Worm (Caenorhabditis elegans) whole organism, early embryonic: Measurements from ENCODE around the gene srx-39.

Source experiments
- B0310.2 ChIP-seq: sonication (generic microtip); optimal IDR thresholded peaks from 2 replicates; lab custom pipeline; 2016; ENCODE audit warnings: mild to moderate bottlenecking, missing genetic modification characterization, missing compliant biosample characterization
- F13C5.2 ChIP-seq: sonication (generic microtip); optimal IDR thresholded peaks from 2 replicates; lab custom pipeline; 2017; ENCODE audit warnings: mild to moderate bottlenecking, missing genetic modification characterization, inconsistent platforms, missing compliant biosample characterization
- aly-1 ChIP-seq: sonication (generic microtip); optimal IDR thresholded peaks from 2 replicates; lab custom pipeline; 2016; ENCODE audit warnings: missing genetic modification characterization, missing compliant biosample characterization
- ama-1 ChIP-seq: fragments of 150-350 bp; optimal IDR thresholded peaks from 2 replicates; lab custom pipeline; 2014
- ceh-13 ChIP-seq: fragments of 200-800 bp; sonication (Bioruptor generic); optimal IDR thresholded peaks from 2 replicates; lab custom pipeline; 2018; ENCODE audit warnings: mild to moderate bottlenecking, missing genetic modification characterization, missing compliant biosample characterization
- ceh-36 ChIP-seq: sonication (generic microtip); optimal IDR thresholded peaks from 2 replicates; lab custom pipeline; 2016; ENCODE audit warnings: missing genetic modification characterization, inconsistent platforms, missing compliant biosample characterization
- ets-7 ChIP-seq: sonication (generic microtip); optimal IDR thresholded peaks from 2 replicates; lab custom pipeline; 2016; ENCODE audit warnings: missing genotype, missing genetic modification characterization, missing compliant biosample characterization
- flt-1 ChIP-seq: fragments of 200-800 bp; sonication (Bioruptor generic); IDR thresholded peaks from 2 replicates; pipeline ENCODE4 v1.3.6; 2022; ENCODE audit warnings: missing genetic modification characterization, missing compliant biosample characterization
- hmbx-1 ChIP-seq: sonication (generic microtip); optimal IDR thresholded peaks from 2 replicates; lab custom pipeline; 2016; ENCODE audit warnings: mild to moderate bottlenecking, missing genetic modification characterization, missing compliant biosample characterization
- hmg-4 ChIP-seq: fragments of 200-800 bp; sonication (Bioruptor generic); optimal IDR thresholded peaks from 2 replicates; lab custom pipeline; 2018; ENCODE audit warnings: mild to moderate bottlenecking, missing genetic modification characterization, missing compliant biosample characterization
- hnd-1 ChIP-seq: sonication (generic microtip); optimal IDR thresholded peaks from 2 replicates; lab custom pipeline; 2016; ENCODE audit warnings: missing genetic modification characterization, missing compliant biosample characterization
- pes-1 ChIP-seq: fragments of 200-800 bp; sonication (Bioruptor generic); IDR thresholded peaks from 2 replicates; pipeline ENCODE4 v1.3.6; 2022; ENCODE audit warnings: missing genetic modification reagents, missing genetic modification characterization, missing compliant biosample characterization
- scrt-1 ChIP-seq: fragments of 200-800 bp; sonication (Bioruptor generic); IDR thresholded peaks from 2 replicates; pipeline ENCODE4 v1.3.6; 2022; ENCODE audit warnings: missing genetic modification characterization, missing compliant biosample characterization
- sea-1 ChIP-seq: fragments of 200-800 bp; sonication (Bioruptor generic); conservative IDR thresholded peaks from 2 replicates; pipeline ENCODE4 v1.3.6; 2022; ENCODE audit warnings: missing genetic modification characterization, missing compliant biosample characterization
- tbx-11 ChIP-seq: fragments of 200-800 bp; sonication (Bioruptor generic); IDR thresholded peaks from 2 replicates; pipeline ENCODE4 v1.3.6; 2022; ENCODE audit warnings: missing genetic modification characterization, missing compliant biosample characterization
- tbx-37 ChIP-seq: fragments of 200-800 bp; sonication (Bioruptor generic); conservative IDR thresholded peaks from 2 replicates; pipeline ENCODE4 v1.3.6; 2022; ENCODE audit warnings: missing genetic modification reagents, missing genetic modification characterization, missing compliant biosample characterization
- tra-4 ChIP-seq: sonication (generic microtip); optimal IDR thresholded peaks from 2 replicates; lab custom pipeline; 2017; ENCODE audit warnings: missing genetic modification characterization, missing compliant biosample characterization

The srx-39 gene

ce11 chrV:5157660-5158059 is at the start of gene srx-39:
srx-39 (minus strand) TSS chrV:5157760.
- TF ChIP-seq pes-1: no peak
- TF ChIP-seq flt-1 (GFP tag; lab: Robert Waterston, UW): no peak
- TF ChIP-seq scrt-1 (GFP tag; lab: Robert Waterston, UW): no peak
- TF ChIP-seq hnd-1: no peak
- TF ChIP-seq F13C5.2 (tag; lab: Kevin White, UChicago): no peak
- TF ChIP-seq tbx-37 (GFP tag; lab: Robert Waterston, UW): no peak
- TF ChIP-seq B0310.2: no peak
- TF ChIP-seq ama-1 (lab: Kevin White, UChicago): no peak
- TF ChIP-seq hmg-4: no peak
- TF ChIP-seq ceh-36 (tag; lab: Kevin White, UChicago): no peak
- no peak for TF ChIP-seq ceh-13 (GFP tag; lab: Kevin White, UChicago)
- TF ChIP-seq sea-1 (GFP tag; lab: Robert Waterston, UW): no peak
- TF ChIP-seq tbx-11 (GFP tag; lab: Robert Waterston, UW): no peak

ce11 chrV:5204127-5204526 is 46.6 kb upstream of the srx-39 start, which contains the start of gene ttc-37:
ttc-37 (plus strand) TSS chrV:5204475.
- TF ChIP-seq hmbx-1 (tag; lab: Kevin White, UChicago) (no peak), tra-4 (tag; lab: Kevin White, UChicago) (no peak), B0310.2 (no peak), pes-1 (no peak), tbx-11 (GFP tag; lab: Robert Waterston, UW) (no peak), flt-1 (GFP tag; lab: Robert Waterston, UW) (no peak), ets-7 (tag; lab: Kevin White, UChicago) (no peak)

ce11 chrV:5203643-5204042 is 46.1 kb upstream of the srx-39 start:
- TF ChIP-seq sea-1 (GFP tag; lab: Robert Waterston, UW) (no peak), hmg-4 (no peak), tra-4 (tag; lab: Kevin White, UChicago) (no peak)

DNA sequence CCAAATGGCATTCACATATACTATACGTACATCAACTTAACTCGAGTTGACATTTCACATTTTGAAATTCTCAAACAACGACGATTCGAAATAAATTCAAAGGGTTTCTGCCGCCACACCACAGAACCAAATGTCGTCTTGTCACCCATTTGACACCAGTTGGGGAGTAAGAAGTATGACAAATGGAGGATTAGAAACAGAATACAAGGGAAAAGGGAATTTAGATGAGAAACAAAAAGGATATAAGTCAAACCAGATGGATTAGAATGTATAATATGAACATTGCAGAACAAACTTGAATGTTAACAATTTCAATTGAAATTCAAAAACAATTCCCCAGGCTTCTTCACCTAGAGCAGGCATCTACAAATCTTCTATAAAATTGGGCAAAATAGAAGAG is 44.1 kb upstream of the srx-39 start:
- TF ChIP-seq hmg-4 (no peak), B0310.2 (no peak), flt-1 (GFP tag; lab: Robert Waterston, UW) (no peak)

DNA sequence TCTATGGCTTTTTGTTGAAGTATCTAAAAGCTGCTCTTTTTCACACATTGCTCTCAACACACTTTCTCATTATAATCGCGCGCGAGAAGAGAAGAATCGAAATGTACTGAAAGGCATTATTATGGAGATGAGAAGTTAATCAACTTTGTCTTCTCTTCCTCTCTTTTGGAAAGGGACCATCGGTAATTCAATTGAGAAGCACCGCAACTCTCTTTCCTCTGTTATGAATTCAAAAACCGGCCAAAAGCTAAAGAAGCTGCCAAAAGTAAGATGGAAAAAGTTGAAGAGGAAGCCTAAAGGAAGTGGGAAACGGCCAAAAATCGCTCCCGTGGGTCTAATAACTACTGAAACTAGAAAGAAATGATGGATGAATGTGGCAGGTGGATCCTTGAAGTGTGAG is 42.6 kb upstream of the srx-39 start:
- TF ChIP-seq ets-7 (tag; lab: Kevin White, UChicago) (no peak), aly-1 (no peak), ama-1 (lab: Kevin White, UChicago) (no peak), B0310.2 (no peak), tbx-37 (GFP tag; lab: Robert Waterston, UW) (no peak), tra-4 (tag; lab: Kevin White, UChicago) (no peak), flt-1 (GFP tag; lab: Robert Waterston, UW) (no peak)

DNA sequence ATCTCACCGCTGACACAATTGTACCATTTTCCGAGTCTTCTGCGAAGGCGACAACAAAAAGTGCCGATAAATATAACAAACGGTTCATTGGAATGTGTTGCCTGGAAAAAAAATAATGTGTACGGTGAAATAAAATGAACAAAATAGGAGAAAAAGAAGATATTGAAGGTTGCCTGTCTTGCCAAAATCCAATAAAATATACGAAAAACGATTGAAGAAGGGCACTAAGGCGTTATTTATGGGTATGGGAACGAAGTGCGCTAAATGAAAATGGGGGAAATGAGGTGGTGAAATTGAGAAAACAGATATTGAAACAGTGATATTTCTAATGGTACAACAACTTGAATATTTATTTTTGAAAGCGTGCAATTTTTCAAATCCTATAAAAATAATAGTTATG is 40.7 kb upstream of the srx-39 start, which contains the start of gene Y47A7.2:
Gene Y47A7.2, minus strand, starts transcription at position 101 of the 400 bp plus-strand sequence.
- TF ChIP-seq B0310.2: no peak
- no peak for TF ChIP-seq ceh-13 (GFP tag; lab: Kevin White, UChicago)
- no peak for TF ChIP-seq ets-7 (tag; lab: Kevin White, UChicago)
- no peak for TF ChIP-seq tbx-37 (GFP tag; lab: Robert Waterston, UW)
- TF ChIP-seq flt-1 (GFP tag; lab: Robert Waterston, UW): no peak
- no peak for TF ChIP-seq hmg-4
- no peak for TF ChIP-seq F13C5.2 (tag; lab: Kevin White, UChicago)
- no peak for TF ChIP-seq aly-1
- no peak for TF ChIP-seq ama-1 (lab: Kevin White, UChicago)
- no peak for TF ChIP-seq sea-1 (GFP tag; lab: Robert Waterston, UW)
- no peak for TF ChIP-seq ceh-36 (tag; lab: Kevin White, UChicago)

- TF ChIP-seq ceh-13 (GFP tag; lab: Kevin White, UChicago) (no peak), hmbx-1 (tag; lab: Kevin White, UChicago) (no peak), pes-1 (no peak), hnd-1 (no peak), flt-1 (GFP tag; lab: Robert Waterston, UW) (no peak), B0310.2 (no peak), ceh-36 (tag; lab: Kevin White, UChicago) (no peak), ets-7 (tag; lab: Kevin White, UChicago) (no peak), F13C5.2 (tag; lab: Kevin White, UChicago) (no peak), hmg-4 (no peak)
These were observed 36.9 kb upstream of the srx-39 start, which contains the start of gene abu-8 for ce11 chrV:5194508-5194907. abu-8 (minus strand) TSS chrV:5194608.

- TF ChIP-seq B0310.2: no peak
- no peak for TF ChIP-seq ets-7 (tag; lab: Kevin White, UChicago)
- TF ChIP-seq tra-4 (tag; lab: Kevin White, UChicago): no peak
- TF ChIP-seq ceh-36 (tag; lab: Kevin White, UChicago): no peak
- TF ChIP-seq hnd-1: no peak
- no peak for TF ChIP-seq hmbx-1 (tag; lab: Kevin White, UChicago)
- no peak for TF ChIP-seq sea-1 (GFP tag; lab: Robert Waterston, UW)
- no peak for TF ChIP-seq ceh-13 (GFP tag; lab: Kevin White, UChicago)
- no peak for TF ChIP-seq tbx-11 (GFP tag; lab: Robert Waterston, UW)
- TF ChIP-seq aly-1: no peak
- TF ChIP-seq ama-1 (lab: Kevin White, UChicago): no peak
- TF ChIP-seq F13C5.2 (tag; lab: Kevin White, UChicago): no peak
- TF ChIP-seq pes-1: no peak
- no peak for TF ChIP-seq scrt-1 (GFP tag; lab: Robert Waterston, UW)
- TF ChIP-seq tbx-37 (GFP tag; lab: Robert Waterston, UW): no peak
- no peak for TF ChIP-seq flt-1 (GFP tag; lab: Robert Waterston, UW)
- no peak for TF ChIP-seq hmg-4
These were observed 34.9 kb upstream of the srx-39 start, which contains the start of gene C03A7.13 for ce11 chrV:5192501-5192900. C03A7.13 (minus strand) TSS chrV:5192543.
